Worm (Caenorhabditis elegans) whole organism, L2 larva: ENCODE results near the gene ccz-1.

ENCODE experiments used
- egl-27 ChIP-seq: sonication (generic microtip); optimal IDR thresholded peaks from 3 replicates; lab custom pipeline; 2017; ENCODE audit warnings: missing biosample characterization, missing genetic modification reagents, missing genetic modification characterization
- elt-3 ChIP-seq: sonication (generic microtip); optimal IDR thresholded peaks from 2 replicates; lab custom pipeline; 2017; ENCODE audit warnings: missing biosample characterization, missing genetic modification characterization
- fos-1 ChIP-seq: fragments of 150-350 bp; optimal IDR thresholded peaks from 2 replicates; lab custom pipeline; 2014; ENCODE audit warnings: missing biosample characterization, missing genetic modification characterization
- lin-11 ChIP-seq: fragments of 150-350 bp; sonication (generic microtip); optimal IDR thresholded peaks from 2 replicates; lab custom pipeline; 2014; ENCODE audit warnings: missing biosample characterization, missing genetic modification characterization, inconsistent platforms, mixed read lengths
- nhr-77 ChIP-seq: fragments of 150-350 bp; optimal IDR thresholded peaks from 2 replicates; lab custom pipeline; 2014; ENCODE audit warnings: missing biosample characterization, missing genetic modification characterization
- snpc-4 ChIP-seq: fragments of 150-350 bp; optimal IDR thresholded peaks from 2 replicates; lab custom pipeline; 2014; ENCODE audit warnings: missing biosample characterization, missing genetic modification characterization
- unc-39 ChIP-seq: fragments of 150-350 bp; optimal IDR thresholded peaks from 2 replicates; lab custom pipeline; 2014; ENCODE audit warnings: missing biosample characterization, missing genetic modification characterization
- unc-62 ChIP-seq: fragments of 150-350 bp; optimal IDR thresholded peaks from 2 replicates; lab custom pipeline; 2014; ENCODE audit warnings: missing biosample characterization, missing genetic modification reagents, missing genetic modification characterization
- zag-1 ChIP-seq: fragments of 150-350 bp; optimal IDR thresholded peaks from 2 replicates; lab custom pipeline; 2014; ENCODE audit warnings: missing biosample characterization, missing genetic modification characterization

DNA sequence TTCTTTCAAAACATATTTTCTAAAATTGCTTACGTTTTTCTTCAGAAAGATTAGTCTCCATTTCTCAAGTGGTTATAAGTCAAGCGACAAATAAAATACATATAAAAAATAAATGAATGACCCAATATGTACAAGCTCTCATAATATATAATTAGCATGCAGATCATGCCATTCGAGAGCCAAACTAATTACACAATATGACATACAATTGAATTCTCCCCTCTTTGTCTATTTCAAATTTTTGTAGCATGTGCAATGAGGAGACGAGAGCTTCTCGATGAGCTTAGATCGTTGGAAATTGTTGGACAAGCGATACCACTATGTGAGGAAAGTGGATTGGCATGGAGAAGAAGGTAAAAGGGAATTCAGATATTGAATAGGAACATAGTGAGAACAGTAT, 28.6 kb downstream of the ccz-1 start, which contains the start of gene hlh-34:
- TF ChIP-seq fos-1 (no peak), snpc-4 (tag; lab: Kevin White, UChicago) (no peak), unc-39 (tag; lab: Kevin White, UChicago) (no peak), zag-1 (no peak), unc-62 (GFP tag; lab: Kevin White, UChicago) (no peak), egl-27 (no peak), elt-3 (tag; lab: Kevin White, UChicago) (no peak), nhr-77 (tag; lab: Kevin White, UChicago) (no peak), lin-11 (tag; lab: Kevin White, UChicago) (no peak)
